Worm (Caenorhabditis elegans): ENCODE results near the gene vha-6.

Gene vha-6

DNA sequence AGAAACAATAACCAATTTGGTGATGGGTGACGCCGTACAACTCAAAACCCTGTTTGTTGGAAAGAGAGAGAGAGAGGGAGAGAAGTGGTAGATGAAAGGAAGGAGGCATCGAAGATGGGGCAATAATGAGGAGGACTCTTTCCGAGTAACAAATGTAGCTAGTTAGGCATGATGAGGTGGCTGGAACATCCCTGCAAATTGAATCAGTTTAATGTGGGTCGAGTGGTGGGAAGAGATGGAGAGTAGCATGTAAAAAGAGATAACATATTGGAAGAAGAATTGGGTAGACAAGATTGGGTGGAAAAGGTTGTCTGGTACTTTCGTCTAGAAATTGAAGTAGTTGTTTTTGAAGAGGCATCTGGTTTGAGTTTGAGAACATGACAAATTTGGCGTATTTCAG lies 42.0 kb downstream of the vha-6 start:
- no peak for TF ChIP-seq zip-2 (tag; optimal IDR thresholded peaks at IDR 0.05)
- no peak for TF ChIP-seq lin-29 (GFP tag; IDR thresholded peaks at IDR 0.05)
- no peak for TF ChIP-seq unc-62 (GFP tag; optimal IDR thresholded peaks at IDR 0.05 in 1 of 2)
- no peak for TF ChIP-seq unc-62 (tag; optimal IDR thresholded peaks at IDR 0.05)
- no peak for TF ChIP-seq duxl-1 (tag; optimal IDR thresholded peaks at IDR 0.05; ENCODE audit: poor library complexity)
- TF ChIP-seq daf-8 (GFP tag; IDR thresholded peaks at IDR 0.05), result no peak
- TF ChIP-seq aha-1 (tag), result peak; percentile 84

DNA sequence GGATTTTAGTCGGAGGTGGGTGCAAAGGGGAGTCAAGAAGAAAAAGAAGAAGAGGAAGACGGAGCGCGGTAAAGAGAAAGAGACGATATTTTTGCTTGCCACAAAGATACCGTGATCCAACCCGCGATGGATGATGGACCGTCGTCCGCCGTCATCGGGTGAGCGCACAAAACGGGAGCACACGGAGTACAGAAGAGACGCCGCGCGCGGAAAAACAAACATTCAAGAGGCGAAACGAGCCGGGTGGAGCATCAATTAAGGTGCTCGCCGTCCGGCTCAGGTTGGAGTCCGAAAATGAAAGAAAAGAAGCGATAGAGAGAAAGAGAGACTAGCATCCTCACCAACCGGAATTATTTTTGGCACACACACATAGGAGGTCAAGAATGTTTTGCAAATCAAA lies 44.5 kb downstream of the vha-6 start:
- no peak for TF ChIP-seq Y105C5A.15 (GFP tag; IDR thresholded peaks at IDR 0.05)
- TF ChIP-seq set-16 (GFP tag; IDR thresholded peaks at IDR 0.05), result peak; percentile 58; the same call in 1 of the 2 replicates

DNA sequence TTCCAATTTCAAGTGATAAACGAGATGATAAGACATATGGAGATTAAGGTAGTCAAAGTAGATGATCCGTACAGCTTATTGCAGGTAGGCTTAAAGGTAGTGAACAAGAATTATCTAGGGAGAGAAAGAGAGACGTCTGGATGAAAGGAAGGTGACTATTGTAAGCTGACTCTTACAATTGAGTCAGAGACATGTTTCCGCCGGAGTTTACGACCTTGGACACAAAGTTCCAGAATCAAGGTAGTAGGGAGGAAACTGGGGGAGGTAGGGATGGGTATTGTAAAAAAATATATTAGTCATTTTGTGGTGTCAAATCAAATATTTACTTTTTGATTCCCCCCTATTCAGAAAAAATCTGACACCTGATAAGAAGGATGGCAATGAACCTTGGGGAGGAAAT lies 45.9 kb downstream of the vha-6 start:
- TF ChIP-seq pqm-1 (tag; optimal IDR thresholded peaks at IDR 0.05), result no peak
- peak in 1 of 2 experiments; percentile 86 for TF ChIP-seq unc-62 (GFP tag; optimal IDR thresholded peaks at IDR 0.05 in 1 of 2)
- TF ChIP-seq unc-62 (tag; optimal IDR thresholded peaks at IDR 0.05), result no peak

DNA sequence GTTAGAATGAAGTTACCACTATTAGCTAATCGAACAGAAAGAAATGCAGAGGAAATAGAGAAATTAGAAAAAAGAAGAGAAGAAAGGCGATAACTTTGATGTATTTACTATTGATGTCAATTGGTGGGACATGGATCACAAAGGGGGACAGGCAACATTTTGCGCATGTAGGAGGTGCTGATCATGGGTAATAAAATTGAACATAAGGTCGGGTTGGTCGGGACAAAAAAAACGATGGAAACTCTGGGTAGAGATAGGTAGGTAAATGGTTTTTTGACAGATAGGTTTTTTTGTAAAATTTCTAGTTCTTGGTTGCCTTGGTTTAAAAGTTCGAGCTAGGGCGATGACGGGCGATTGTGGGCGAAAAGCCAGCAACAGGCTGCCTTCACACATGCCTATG lies 47.4 kb downstream of the vha-6 start, which contains the start of gene shn-1:
Gene shn-1, minus strand, starts transcription at position 101 of the 400 bp plus-strand sequence.
- TF ChIP-seq daf-19 (GFP tag; conservative IDR thresholded peaks at IDR 0.05), result no peak
- no peak for TF ChIP-seq zip-11 (GFP tag; IDR thresholded peaks at IDR 0.05)
- no peak for TF ChIP-seq attf-4 (tag; optimal IDR thresholded peaks at IDR 0.05)
- TF ChIP-seq zfp-2 (tag; optimal IDR thresholded peaks at IDR 0.05), result no peak
- no peak for TF ChIP-seq lin-29 (GFP tag; IDR thresholded peaks at IDR 0.05)
- no peak for TF ChIP-seq ceh-82 (tag; optimal IDR thresholded peaks at IDR 0.05)

DNA sequence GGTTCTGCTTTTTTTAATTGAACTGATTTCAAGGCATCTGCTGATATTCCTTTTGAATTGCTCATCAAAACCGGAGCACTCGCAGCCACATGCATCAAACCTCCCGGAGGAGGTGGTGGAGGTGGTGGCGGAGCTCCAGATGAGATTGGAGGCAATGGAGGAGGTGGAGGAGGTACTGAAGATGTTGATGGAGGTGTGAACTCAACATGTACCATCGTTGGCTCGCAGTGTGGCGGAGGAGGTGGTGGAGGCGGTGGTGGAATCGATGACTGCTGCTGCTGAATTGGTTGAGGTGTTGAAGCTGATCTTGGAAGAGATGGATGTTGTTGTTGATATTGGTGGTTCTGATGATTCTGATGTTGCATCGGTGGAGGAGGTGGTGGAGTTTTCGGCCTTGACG lies 51.3 kb downstream of the vha-6 start:
- TF ChIP-seq D1046.2 (GFP tag; IDR thresholded peaks at IDR 0.05), result no peak
- TF ChIP-seq set-16 (GFP tag; IDR thresholded peaks at IDR 0.05), result peak; percentile 72

All from whole organism, L4 larva.